Fruit fly (Drosophila melanogaster) whole organism, prepupa: ENCODE measurements around the gene GluClalpha.

ENCODE experiments used
- Blimp-1 ChIP-seq: fragments of 200-800 bp; sonication (Bioruptor generic); optimal IDR thresholded peaks from 3 replicates; lab custom pipeline; 2017; ENCODE audit warnings: missing biosample characterization, missing genetic modification characterization, mild to moderate bottlenecking, moderate library complexity, missing genetic modification reagents
- CG10631 ChIP-seq: fragments of 200-800 bp; sonication (Bioruptor generic); optimal IDR thresholded peaks from 2 replicates; lab custom pipeline; 2016; ENCODE audit warnings: missing biosample characterization, missing genetic modification characterization
- CG10669 ChIP-seq: fragments of 200-800 bp; sonication (Bioruptor generic); optimal IDR thresholded peaks from 3 replicates; lab custom pipeline; 2018; ENCODE audit warnings: missing biosample characterization, mild to moderate bottlenecking, missing genetic modification characterization, moderate library complexity
- CG11294 ChIP-seq: fragments of 200-800 bp; sonication (Bioruptor generic); IDR thresholded peaks from 2 replicates; pipeline ENCODE4 v1.3.6; 2022; ENCODE audit warnings: missing biosample characterization, missing genetic modification characterization
- CG11762 ChIP-seq: fragments of 200-800 bp; sonication (Bioruptor generic); optimal IDR thresholded peaks from 3 replicates; lab custom pipeline; 2016; ENCODE audit warnings: missing biosample characterization, missing genetic modification characterization; ENCODE audit not compliant: insufficient read depth
- CG15336 ChIP-seq: fragments of 200-800 bp; sonication (Bioruptor generic); IDR thresholded peaks from 2 replicates; pipeline ENCODE4 v1.3.6; 2022; ENCODE audit warnings: missing biosample characterization, missing genetic modification characterization
- CG1621 ChIP-seq: fragments of 200-800 bp; sonication (Bioruptor generic); optimal IDR thresholded peaks from 3 replicates; lab custom pipeline; 2018; ENCODE audit warnings: missing biosample characterization, mild to moderate bottlenecking, missing genetic modification characterization
- CG16779 ChIP-seq: fragments of 200-800 bp; sonication (Bioruptor generic); optimal IDR thresholded peaks from 3 replicates; lab custom pipeline; 2017; ENCODE audit warnings: missing biosample characterization, mild to moderate bottlenecking, missing genetic modification characterization
- CG3032 ChIP-seq: fragments of 200-800 bp; optimal IDR thresholded peaks from 2 replicates; lab custom pipeline; 2019; ENCODE audit warnings: missing biosample characterization, mild to moderate bottlenecking, missing genetic modification characterization, moderate library complexity
- CG31627 ChIP-seq: fragments of 200-800 bp; sonication (Bioruptor generic); optimal IDR thresholded peaks from 3 replicates; lab custom pipeline; 2016; ENCODE audit warnings: missing biosample characterization, missing genetic modification characterization
- CG32006 ChIP-seq: fragments of 200-800 bp; sonication (Bioruptor generic); optimal IDR thresholded peaks from 3 replicates; lab custom pipeline; 2017; ENCODE audit warnings: missing biosample characterization, mild to moderate bottlenecking, missing genetic modification characterization
- CG34406 ChIP-seq: fragments of 200-800 bp; sonication (Bioruptor generic); optimal IDR thresholded peaks from 3 replicates; lab custom pipeline; 2016; ENCODE audit warnings: missing biosample characterization, missing genetic modification characterization
- CG6163 ChIP-seq: fragments of 200-800 bp; sonication (Bioruptor generic); IDR thresholded peaks from 3 replicates; pipeline ENCODE4 v1.3.6; 2022; ENCODE audit warnings: missing biosample characterization, missing genetic modification characterization
- CG6276 ChIP-seq: fragments of 200-800 bp; sonication (Bioruptor generic); optimal IDR thresholded peaks from 2 replicates; lab custom pipeline; 2017; ENCODE audit warnings: missing biosample characterization, mild to moderate bottlenecking, missing genetic modification characterization
- CG7368 ChIP-seq: fragments of 200-800 bp; sonication (Bioruptor generic); optimal IDR thresholded peaks from 3 replicates; lab custom pipeline; 2016; ENCODE audit warnings: missing biosample characterization, missing genetic modification characterization
- CG8632 ChIP-seq: fragments of 200-800 bp; sonication (Bioruptor generic); optimal IDR thresholded peaks from 3 replicates; lab custom pipeline; 2016; ENCODE audit warnings: missing biosample characterization, missing genetic modification characterization
- Eip75B ChIP-seq: fragments of 200-800 bp; sonication (Bioruptor generic); optimal IDR thresholded peaks from 3 replicates; lab custom pipeline; 2016; ENCODE audit warnings: missing biosample characterization, missing genetic modification characterization
- Eip93F ChIP-seq: fragments of 200-800 bp; sonication (Bioruptor generic); optimal IDR thresholded peaks from 2 replicates; lab custom pipeline; 2016; ENCODE audit warnings: missing biosample characterization, mild to moderate bottlenecking, missing genetic modification characterization
- Ets21C ChIP-seq: fragments of 200-800 bp; sonication (Bioruptor generic); optimal IDR thresholded peaks from 3 replicates; lab custom pipeline; 2016; ENCODE audit warnings: missing biosample characterization, missing genetic modification characterization
- Ets96B ChIP-seq: fragments of 200-800 bp; optimal IDR thresholded peaks from 2 replicates; lab custom pipeline; 2019; ENCODE audit warnings: missing biosample characterization, mild to moderate bottlenecking, missing genetic modification characterization, moderate library complexity
- Lpt ChIP-seq: fragments of 200-800 bp; sonication (Bioruptor generic); optimal IDR thresholded peaks from 3 replicates; lab custom pipeline; 2016; ENCODE audit warnings: missing biosample characterization, missing genetic modification characterization
- Met ChIP-seq: fragments of 200-800 bp; sonication (Bioruptor generic); optimal IDR thresholded peaks from 3 replicates; lab custom pipeline; 2016; ENCODE audit warnings: missing biosample characterization, missing genetic modification characterization
- OdsH ChIP-seq: fragments of 200-800 bp; sonication (Bioruptor generic); optimal IDR thresholded peaks from 3 replicates; lab custom pipeline; 2016; ENCODE audit warnings: missing biosample characterization, missing genetic modification characterization
- Smox ChIP-seq: fragments of 200-800 bp; sonication (Bioruptor generic); optimal IDR thresholded peaks from 3 replicates; lab custom pipeline; 2016; ENCODE audit warnings: missing biosample characterization, missing genetic modification characterization
- Sox102F ChIP-seq: fragments of 200-800 bp; sonication (Bioruptor generic); optimal IDR thresholded peaks from 2 replicates; lab custom pipeline; 2016; ENCODE audit warnings: missing biosample characterization, mild to moderate bottlenecking, missing genetic modification characterization
- Sox14 ChIP-seq: fragments of 200-800 bp; sonication (Bioruptor generic); optimal IDR thresholded peaks from 3 replicates; lab custom pipeline; 2016; ENCODE audit warnings: missing biosample characterization, missing genetic modification characterization
- Sox15 ChIP-seq: fragments of 200-800 bp; sonication (Bioruptor generic); optimal IDR thresholded peaks from 3 replicates; lab custom pipeline; 2016; ENCODE audit warnings: missing biosample characterization, missing genetic modification characterization
- cyc ChIP-seq: fragments of 200-800 bp; sonication (Bioruptor generic); optimal IDR thresholded peaks from 3 replicates; lab custom pipeline; 2016; ENCODE audit warnings: missing biosample characterization, missing genetic modification characterization
- dsx ChIP-seq: fragments of 200-800 bp; optimal IDR thresholded peaks from 3 replicates; lab custom pipeline; 2019; ENCODE audit warnings: missing biosample characterization, mild to moderate bottlenecking, missing genetic modification characterization, moderate library complexity; ENCODE audit not compliant: poor library complexity, severe bottlenecking
- eg ChIP-seq: fragments of 200-800 bp; sonication (Bioruptor generic); IDR thresholded peaks from 3 replicates; pipeline ENCODE4 v1.3.6; 2022; ENCODE audit warnings: missing biosample characterization, missing genetic modification characterization
- fd59A ChIP-seq: fragments of 200-800 bp; sonication (Bioruptor generic); optimal IDR thresholded peaks from 2 replicates; lab custom pipeline; 2017; ENCODE audit warnings: missing biosample characterization, mild to moderate bottlenecking, missing genetic modification characterization, missing genetic modification reagents
- fd85E ChIP-seq: fragments of 200-800 bp; sonication (Bioruptor generic); optimal IDR thresholded peaks from 3 replicates; lab custom pipeline; 2016; ENCODE audit warnings: missing biosample characterization, missing genetic modification characterization
- fkh ChIP-seq: fragments of 200-800 bp; sonication (Bioruptor generic); optimal IDR thresholded peaks from 3 replicates; lab custom pipeline; 2017; ENCODE audit warnings: missing biosample characterization, mild to moderate bottlenecking, missing genetic modification characterization, moderate library complexity
- lz ChIP-seq: fragments of 200-800 bp; sonication (Bioruptor generic); optimal IDR thresholded peaks from 3 replicates; lab custom pipeline; 2016; ENCODE audit warnings: missing biosample characterization, missing genetic modification characterization
- pdm3 ChIP-seq: fragments of 200-800 bp; sonication (Bioruptor generic); optimal IDR thresholded peaks from 3 replicates; lab custom pipeline; 2016; ENCODE audit warnings: missing biosample characterization, missing genetic modification characterization
- topi ChIP-seq: fragments of 200-800 bp; sonication (Bioruptor generic); optimal IDR thresholded peaks from 3 replicates; lab custom pipeline; 2016; ENCODE audit warnings: missing biosample characterization, missing genetic modification characterization
- vri ChIP-seq: fragments of 200-800 bp; sonication (Bioruptor generic); optimal IDR thresholded peaks from 3 replicates; lab custom pipeline; 2016; ENCODE audit warnings: missing biosample characterization, mild to moderate bottlenecking, missing genetic modification characterization

The GluClalpha gene

dm6 chr3R:19730415-19730814 lies at the start of gene GluClalpha:
GluClalpha (plus strand) TSS chr3R:19730715.
- TF ChIP-seq fd59A (no peak), CG1621 (tag; lab: Kevin White, UChicago) (no peak), lz (GFP tag; lab: Kevin White, UChicago) (no peak), OdsH (no peak), Eip93F (no peak), pdm3 (GFP tag; lab: Kevin White, UChicago) (no peak), CG16779 (tag; lab: Kevin White, UChicago) (no peak), Ets96B (tag; lab: Kevin White, UChicago) (no peak), CG7368 (GFP tag; lab: Kevin White, UChicago) (no peak), CG10669 (no peak), fd85E (GFP tag; lab: Kevin White, UChicago) (no peak), CG6276 (GFP tag; lab: Kevin White, UChicago) (no peak), CG32006 (no peak), Lpt (GFP tag; lab: Kevin White, UChicago) (no peak)

dm6 chr3R:19682424-19682823 lies 48.1 kb upstream of the GluClalpha start:
- TF ChIP-seq eg (GFP tag; lab: Robert Waterston, UW) (no peak), CG6276 (GFP tag; lab: Kevin White, UChicago) (no peak), fd85E (GFP tag; lab: Kevin White, UChicago) (no peak), Ets21C (no peak)

dm6 chr3R:19703398-19703797 lies 27.1 kb upstream of the GluClalpha start:
- TF ChIP-seq CG6276 (GFP tag; lab: Kevin White, UChicago): no peak
- no peak for TF ChIP-seq CG34406 (GFP tag; lab: Kevin White, UChicago)
- TF ChIP-seq topi (GFP tag; lab: Kevin White, UChicago): no peak
- no peak for TF ChIP-seq Sox102F (GFP tag; lab: Kevin White, UChicago)
- TF ChIP-seq CG11762 (GFP tag; lab: Kevin White, UChicago): no peak
- TF ChIP-seq, all 60 proteins: peak for 0

- no peak for TF ChIP-seq pdm3 (GFP tag; lab: Kevin White, UChicago)
- no peak for TF ChIP-seq Smox (GFP tag; lab: Kevin White, UChicago)
- TF ChIP-seq Blimp-1 (GFP tag; lab: Kevin White, UChicago): no peak
- TF ChIP-seq Sox15 (GFP tag; lab: Kevin White, UChicago): no peak
- TF ChIP-seq Eip93F: no peak
- TF ChIP-seq CG32006: no peak
- TF ChIP-seq fd85E (GFP tag; lab: Kevin White, UChicago): no peak
- no peak for TF ChIP-seq CG31627 (GFP tag; lab: Kevin White, UChicago)
- TF ChIP-seq vri (GFP tag; lab: Kevin White, UChicago): no peak
- TF ChIP-seq, all 60 proteins: peak for 0
Observed at dm6 chr3R:19715827-19716226, 14.7 kb upstream of the GluClalpha start, which contains the start of gene CG34286. CG34286 (minus strand) TSS chr3R:19715927.

- TF ChIP-seq Eip75B (GFP tag; lab: Kevin White, UChicago) (no peak), CG15336 (no peak), CG8632 (GFP tag; lab: Kevin White, UChicago) (no peak), CG6163 (GFP tag; lab: Robert Waterston, UW) (no peak), CG6276 (GFP tag; lab: Kevin White, UChicago) (no peak), CG11294 (GFP tag; lab: Robert Waterston, UW) (no peak), CG3032 (tag; lab: Kevin White, UChicago) (no peak), CG10631 (no peak), fd85E (GFP tag; lab: Kevin White, UChicago) (no peak), vri (GFP tag; lab: Kevin White, UChicago) (no peak), cyc (no peak), fkh (GFP tag; lab: Kevin White, UChicago) (no peak), CG31627 (GFP tag; lab: Kevin White, UChicago) (no peak), Sox14 (GFP tag; lab: Kevin White, UChicago) (no peak), fd59A (no peak), dsx (GFP tag; lab: Kevin White, UChicago) (no peak), pdm3 (GFP tag; lab: Kevin White, UChicago) (no peak), Met (GFP tag; lab: Kevin White, UChicago) (no peak), Ets96B (tag; lab: Kevin White, UChicago) (no peak)
Observed at dm6 chr3R:19725584-19725983, 4.9 kb upstream of the GluClalpha start.
